Worm (Caenorhabditis elegans): ENCODE data around the gene usp-46.

Gene usp-46

ce11 chrIII:9770590-9770989 is 5.8 kb upstream of the usp-46 start:
- no peak for TF ChIP-seq nhr-6 (tag; optimal IDR thresholded peaks at IDR 0.05)
- TF ChIP-seq mdl-1 (tag; optimal IDR thresholded peaks at IDR 0.05), result no peak
- no peak for TF ChIP-seq nhr-10 (tag; optimal IDR thresholded peaks at IDR 0.05)
- no peak for TF ChIP-seq nhr-11 (tag; optimal IDR thresholded peaks at IDR 0.05)
- no peak for TF ChIP-seq ztf-4 (tag; optimal IDR thresholded peaks at IDR 0.05)
- TF ChIP-seq peb-1 (tag; optimal IDR thresholded peaks at IDR 0.05), result no peak
- TF ChIP-seq gmeb-1 (tag; optimal IDR thresholded peaks at IDR 0.05), result no peak
- TF ChIP-seq mab-5 (tag; optimal IDR thresholded peaks at IDR 0.05), result no peak
- no peak for TF ChIP-seq unc-55 (GFP tag; optimal IDR thresholded peaks at IDR 0.05)
- TF ChIP-seq lin-39 (tag; optimal IDR thresholded peaks at IDR 0.05), result no peak
- no peak for TF ChIP-seq unc-62 (GFP tag; optimal IDR thresholded peaks at IDR 0.05)
- TF ChIP-seq alr-1 (tag; optimal IDR thresholded peaks at IDR 0.05), result no peak
- TF ChIP-seq elt-3 (tag; optimal IDR thresholded peaks at IDR 0.05), result no peak
- TF ChIP-seq ztf-1 (GFP tag; conservative IDR thresholded peaks at IDR 0.05), result no peak
- TF ChIP-seq unc-39 (tag; optimal IDR thresholded peaks at IDR 0.05), result no peak
- no peak for TF ChIP-seq egl-27 (tag; optimal IDR thresholded peaks at IDR 0.05)
- no peak for TF ChIP-seq nhr-77 (tag; optimal IDR thresholded peaks at IDR 0.05)

- TF ChIP-seq ceh-82 (tag; optimal IDR thresholded peaks at IDR 0.05) (no peak), sma-3 (GFP tag; optimal IDR thresholded peaks at IDR 0.05) (no peak), sma-9 (GFP tag; optimal IDR thresholded peaks at IDR 0.05) (no peak), sma-9 (tag; optimal IDR thresholded peaks at IDR 0.05) (no peak), peb-1 (tag; optimal IDR thresholded peaks at IDR 0.05) (no peak), nhr-129 (tag; optimal IDR thresholded peaks at IDR 0.05) (no peak), mbf-1 (tag; optimal IDR thresholded peaks at IDR 0.05) (no peak), fos-1 (tag; optimal IDR thresholded peaks at IDR 0.05) (no peak), nhr-10 (tag; optimal IDR thresholded peaks at IDR 0.05) (no peak), ceh-16 (tag; optimal IDR thresholded peaks at IDR 0.05) (no peak), ztf-4 (tag; optimal IDR thresholded peaks at IDR 0.05) (no peak), C34F6.9 (tag; optimal IDR thresholded peaks at IDR 0.05) (no peak)
Observed at ce11 chrIII:9772394-9772793, 4.0 kb upstream of the usp-46 start.

ce11 chrIII:9775916-9776315 is 507 bp upstream of the usp-46 start:
- no peak for TF ChIP-seq ceh-16 (tag; optimal IDR thresholded peaks at IDR 0.05)
- peak; percentile 59 for TF ChIP-seq gmeb-1 (tag; optimal IDR thresholded peaks at IDR 0.05)
- peak in 1 of 2 experiments; percentile 39 for TF ChIP-seq lsy-2 (tag; optimal IDR thresholded peaks at IDR 0.05)
- peak; percentile 27 for TF ChIP-seq unc-55 (GFP tag; optimal IDR thresholded peaks at IDR 0.05)

DNA sequence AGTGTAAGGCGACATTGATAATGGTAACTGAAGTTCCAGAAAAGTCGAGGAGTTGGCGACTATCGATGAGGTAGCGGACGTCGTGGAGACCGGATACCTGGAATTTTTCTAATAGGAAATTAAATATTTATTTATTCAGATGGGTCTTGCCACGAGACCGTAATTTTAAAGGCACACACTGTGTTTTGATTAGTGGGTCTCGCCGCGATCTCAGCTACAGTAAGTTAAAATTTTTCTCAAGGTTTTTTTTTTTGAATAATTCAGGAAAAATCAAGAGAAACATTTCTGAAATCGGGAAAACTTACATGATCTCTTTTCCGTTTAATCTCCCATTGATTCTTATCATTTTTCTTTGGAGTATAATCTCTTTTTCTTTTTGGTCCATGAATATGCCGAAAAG is 2.7 kb downstream of the usp-46 start:
- TF ChIP-seq unc-55 (GFP tag; optimal IDR thresholded peaks at IDR 0.05) (no peak), sem-4 (tag; optimal IDR thresholded peaks at IDR 0.05) (no peak), peb-1 (tag; optimal IDR thresholded peaks at IDR 0.05) (no peak), mab-5 (tag; optimal IDR thresholded peaks at IDR 0.05) (no peak)

DNA sequence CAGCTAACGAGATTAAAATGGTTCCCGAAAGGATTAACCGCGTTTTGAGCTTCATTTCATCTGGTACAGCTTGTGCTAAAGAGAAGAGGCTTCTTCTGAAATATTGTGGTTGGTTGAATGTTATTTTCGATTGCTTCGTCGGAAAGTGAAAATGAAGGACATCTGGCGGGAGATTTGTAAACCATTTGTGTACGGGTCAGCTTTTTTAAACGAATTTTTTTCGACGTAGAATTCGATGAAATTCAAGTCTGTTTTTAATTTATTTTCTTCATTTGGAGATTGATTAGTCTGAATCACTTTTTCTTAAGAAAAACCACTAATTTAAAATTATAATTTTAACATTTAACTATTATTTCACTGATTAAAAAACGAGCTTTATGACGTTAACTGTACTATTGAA is 3.8 kb downstream of the usp-46 start, which contains the start of gene sqv-3:
Gene sqv-3 (minus strand): TSS at position 101 of the 400 bp plus-strand sequence.
- TF ChIP-seq aly-2 (tag; optimal IDR thresholded peaks at IDR 0.05) (no peak), nhr-10 (tag; optimal IDR thresholded peaks at IDR 0.05) (no peak), nhr-23 (tag; optimal IDR thresholded peaks at IDR 0.05) (no peak), unc-39 (tag; optimal IDR thresholded peaks at IDR 0.05) (no peak), Y55F3AM.14 (GFP tag; optimal IDR thresholded peaks at IDR 0.05) (no peak), nhr-6 (tag; optimal IDR thresholded peaks at IDR 0.05) (no peak), egl-27 (tag; optimal IDR thresholded peaks at IDR 0.05) (no peak), lin-11 (tag; optimal IDR thresholded peaks at IDR 0.05) (no peak), F13H6.1 (tag; optimal IDR thresholded peaks at IDR 0.05) (no peak), sem-4 (tag; optimal IDR thresholded peaks at IDR 0.05) (no peak), dmd-4 (tag; optimal IDR thresholded peaks at IDR 0.05) (no peak), lsy-2 (tag; optimal IDR thresholded peaks at IDR 0.05) (no peak), unc-62 (GFP tag; optimal IDR thresholded peaks at IDR 0.05) (no peak), nhr-129 (tag; optimal IDR thresholded peaks at IDR 0.05) (no peak), sma-9 (GFP tag; optimal IDR thresholded peaks at IDR 0.05) (no peak), sma-9 (tag; optimal IDR thresholded peaks at IDR 0.05) (no peak), C34F6.9 (tag; optimal IDR thresholded peaks at IDR 0.05) (no peak), blmp-1 (tag; optimal IDR thresholded peaks at IDR 0.05; ENCODE audit: insufficient read depth) (no peak), ceh-16 (tag; optimal IDR thresholded peaks at IDR 0.05) (no peak), zag-1 (tag; optimal IDR thresholded peaks at IDR 0.05) (no peak)

All from whole organism, L2 larva.